Worm (Caenorhabditis elegans) whole organism, young adult: ENCODE measurements around the gene mod-1.

Experiments used
- F55B11.4 ChIP-seq: sonication (generic microtip); optimal IDR thresholded peaks from 2 replicates; lab custom pipeline; 2016; ENCODE audit warnings: missing compliant biosample characterization, missing genetic modification characterization, borderline replicate concordance; ENCODE audit not compliant: insufficient read depth
- F57A8.1 ChIP-seq: fragments of 200-800 bp; sonication (Bioruptor generic); optimal IDR thresholded peaks from 2 replicates; lab custom pipeline; 2018; ENCODE audit warnings: mild to moderate bottlenecking, missing genetic modification characterization, moderate library complexity, missing compliant biosample characterization
- akir-1 ChIP-seq: fragments of 200-800 bp; sonication (Bioruptor generic); optimal IDR thresholded peaks from 2 replicates; lab custom pipeline; 2018; ENCODE audit warnings: mild to moderate bottlenecking, missing genetic modification characterization, moderate library complexity, missing compliant biosample characterization
- ceh-27 ChIP-seq: fragments of 200-800 bp; sonication (Bioruptor generic); optimal IDR thresholded peaks from 2 replicates; lab custom pipeline; 2018; ENCODE audit warnings: mild to moderate bottlenecking, missing genetic modification characterization, moderate library complexity, missing compliant biosample characterization
- lag-1 ChIP-seq: fragments of 200-800 bp; sonication (Bioruptor generic); IDR thresholded peaks from 2 replicates; pipeline ENCODE4 v1.3.6; 2022; ENCODE audit warnings: missing genetic modification reagents, missing genetic modification characterization, missing compliant biosample characterization
- lin-40 ChIP-seq: sonication (generic microtip); optimal IDR thresholded peaks from 2 replicates; lab custom pipeline; 2016; ENCODE audit warnings: missing genetic modification characterization, mild to moderate bottlenecking, missing compliant biosample characterization, missing genotype, missing genetic modification reagents
- madf-6 ChIP-seq: fragments of 200-800 bp; sonication (Bioruptor generic); IDR thresholded peaks from 2 replicates; pipeline ENCODE4 v1.3.6; 2022; ENCODE audit warnings: missing genetic modification reagents, missing genetic modification characterization, missing compliant biosample characterization
- mel-28 ChIP-seq: sonication (generic microtip); optimal IDR thresholded peaks from 2 replicates; lab custom pipeline; 2016; ENCODE audit warnings: borderline replicate concordance, mild to moderate bottlenecking, missing genetic modification characterization, missing compliant biosample characterization
- nfya-1 ChIP-seq: sonication (generic microtip); optimal IDR thresholded peaks from 2 replicates; lab custom pipeline; 2017; ENCODE audit warnings: antibody characterized with exemption, missing compliant biosample characterization, missing genetic modification characterization, borderline replicate concordance; ENCODE audit not compliant: insufficient read depth
- snpc-4 ChIP-seq, 5 experiments: fragments of 150-350 bp in 1 of 5; sonication (generic microtip) in 4 of 5; optimal IDR thresholded peaks; 2 replicates each; lab custom pipeline; 2014 to 2018; ENCODE audit warnings: missing genetic modification characterization in 5 of 5, missing biosample characterization in 3 of 5, antibody characterized with exemption in 2 of 5, mild to moderate bottlenecking in 2 of 5, missing compliant biosample characterization in 2 of 5, missing genotype in 2 of 5, moderate library complexity in 2 of 5, missing genetic modification reagents in 1 of 5
- tbx-9 ChIP-seq: sonication (generic microtip); optimal IDR thresholded peaks from 2 replicates; lab custom pipeline; 2016; ENCODE audit warnings: borderline replicate concordance, missing genetic modification characterization, inconsistent platforms, missing compliant biosample characterization
- unc-130 ChIP-seq: sonication (generic microtip); optimal IDR thresholded peaks from 2 replicates; lab custom pipeline; 2016; ENCODE audit warnings: missing genetic modification reagents, missing genetic modification characterization, missing compliant biosample characterization
- unc-62 ChIP-seq: fragments of 150-350 bp; optimal IDR thresholded peaks from 2 replicates; lab custom pipeline; 2014; ENCODE audit warnings: missing biosample characterization, missing genetic modification reagents, missing genetic modification characterization

DNA sequence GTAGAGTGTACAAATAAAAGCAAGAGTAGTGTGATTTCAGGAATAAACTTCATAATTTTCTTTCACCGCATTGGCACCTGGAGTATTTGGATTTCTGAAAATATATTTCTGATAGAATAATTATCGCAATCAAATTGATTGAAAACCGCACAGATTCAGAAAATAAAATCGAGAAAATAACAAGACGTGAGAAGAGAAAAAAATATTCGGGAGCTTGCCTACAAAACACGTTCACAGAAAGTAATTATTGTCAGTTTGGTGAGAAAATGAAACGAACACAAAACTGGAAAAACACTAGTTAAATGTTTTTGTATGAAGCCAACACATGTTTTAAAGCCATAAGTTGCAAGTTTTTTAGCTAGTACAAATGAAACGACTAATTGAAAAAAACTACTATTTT is at the start of gene mod-1:
- no peak for TF ChIP-seq lin-40 (tag; lab: Kevin White, UChicago)
- no peak for TF ChIP-seq F57A8.1
- no peak for TF ChIP-seq tbx-9 (tag; lab: Kevin White, UChicago)
- no peak for TF ChIP-seq akir-1 (GFP tag; lab: Kevin White, UChicago)
- no peak for TF ChIP-seq madf-6
- no peak for TF ChIP-seq nfya-1
- no peak for TF ChIP-seq snpc-4 (GFP tag; optimal IDR thresholded peaks at IDR 0.05; lab: Kevin White, UChicago)
- TF ChIP-seq snpc-4 (tag; optimal IDR thresholded peaks at IDR 0.05; lab: Kevin White, UChicago), result no peak
- TF ChIP-seq lag-1 (GFP tag; lab: Robert Waterston, UW), result no peak
- TF ChIP-seq unc-62 (GFP tag; lab: Kevin White, UChicago), result no peak
- TF ChIP-seq unc-130 (GFP tag; lab: Kevin White, UChicago), result no peak
- no peak for TF ChIP-seq mel-28 (tag; lab: Kevin White, UChicago)
- TF ChIP-seq ceh-27 (GFP tag; lab: Kevin White, UChicago), result no peak
- TF ChIP-seq F55B11.4, result no peak
